Fruit fly (Drosophila melanogaster) whole organism, wandering third instar larva: ENCODE results near the gene ph-p.

ENCODE experiments used
- Abd-B ChIP-seq: fragments of >200 bp; optimal IDR thresholded peaks from 2 replicates; lab custom pipeline; 2017; ENCODE audit warnings: missing biosample characterization, missing genetic modification characterization
- Hr78 ChIP-seq: fragments of >200 bp; optimal IDR thresholded peaks from 2 replicates; lab custom pipeline; 2017; ENCODE audit warnings: missing biosample characterization, missing genetic modification characterization
- Mio ChIP-seq: sonication (Bioruptor generic); optimal IDR thresholded peaks from 2 replicates; lab custom pipeline; 2016; ENCODE audit warnings: missing biosample characterization, missing genetic modification characterization
- OdsH ChIP-seq: fragments of 200-800 bp; sonication (Bioruptor generic); optimal IDR thresholded peaks from 2 replicates; lab custom pipeline; 2016; ENCODE audit warnings: missing biosample characterization, mild to moderate bottlenecking, missing genetic modification characterization
- lola ChIP-seq: fragments of >200 bp; optimal IDR thresholded peaks from 2 replicates; lab custom pipeline; 2017; ENCODE audit warnings: missing biosample characterization, missing genetic modification characterization
- psq ChIP-seq: fragments of 200-800 bp; sonication (Bioruptor generic); optimal IDR thresholded peaks from 3 replicates; lab custom pipeline; 2017; ENCODE audit warnings: missing biosample characterization, mild to moderate bottlenecking, missing genetic modification characterization, moderate library complexity
- rgr ChIP-seq: fragments of 200-800 bp; sonication (Bioruptor generic); optimal IDR thresholded peaks from 3 replicates; lab custom pipeline; 2016; ENCODE audit warnings: missing biosample characterization, mild to moderate bottlenecking, missing genetic modification characterization

dm6 chrX:2147475-2147874 is 9.3 kb upstream of the ph-p start:
- no peak for TF ChIP-seq rgr
- TF ChIP-seq Hr78 (GFP tag; lab: Kevin White, UChicago): no peak
- no peak for TF ChIP-seq lola (GFP tag; lab: Kevin White, UChicago)
- TF ChIP-seq Mio (GFP tag; lab: Kevin White, UChicago): no peak
- no peak for TF ChIP-seq psq (GFP tag; lab: Kevin White, UChicago)
- no peak for TF ChIP-seq Abd-B (GFP tag; lab: Kevin White, UChicago)
- no peak for TF ChIP-seq OdsH (GFP tag; lab: Kevin White, UChicago)
